Worm (Caenorhabditis elegans) whole organism, late embryonic: ENCODE data around the gene C26B2.8.

Source experiments
- F13H6.1 ChIP-seq: sonication (generic microtip); optimal IDR thresholded peaks from 2 replicates; lab custom pipeline; 2016; ENCODE audit warnings: missing genetic modification characterization, missing compliant biosample characterization
- ceh-24 ChIP-seq: sonication (generic microtip); optimal IDR thresholded peaks from 2 replicates; lab custom pipeline; 2016; ENCODE audit warnings: mild to moderate bottlenecking, missing genetic modification characterization, missing compliant biosample characterization
- ceh-9 ChIP-seq: sonication (generic microtip); optimal IDR thresholded peaks from 2 replicates; lab custom pipeline; 2016; ENCODE audit warnings: mild to moderate bottlenecking, missing genetic modification characterization, inconsistent platforms, missing compliant biosample characterization
- che-1 ChIP-seq: sonication (generic microtip); optimal IDR thresholded peaks from 2 replicates; lab custom pipeline; 2016; ENCODE audit warnings: mild to moderate bottlenecking, missing genetic modification characterization, missing compliant biosample characterization
- elt-4 ChIP-seq: sonication (generic microtip); optimal IDR thresholded peaks from 2 replicates; lab custom pipeline; 2016; ENCODE audit warnings: missing genetic modification characterization, missing compliant biosample characterization
- fax-1 ChIP-seq: sonication (generic microtip); optimal IDR thresholded peaks from 2 replicates; lab custom pipeline; 2016; ENCODE audit warnings: missing genotype, missing genetic modification characterization, missing compliant biosample characterization
- gmeb-2 ChIP-seq: sonication (generic microtip); optimal IDR thresholded peaks from 2 replicates; lab custom pipeline; 2016; ENCODE audit warnings: missing genetic modification characterization, inconsistent platforms, missing compliant biosample characterization
- madf-2 ChIP-seq: sonication (generic microtip); optimal IDR thresholded peaks from 2 replicates; lab custom pipeline; 2017; ENCODE audit warnings: missing genetic modification characterization, missing compliant biosample characterization
- nfya-1 ChIP-seq: sonication (generic microtip); optimal IDR thresholded peaks from 2 replicates; lab custom pipeline; 2017; ENCODE audit warnings: missing genetic modification characterization, mild to moderate bottlenecking, missing compliant biosample characterization, antibody characterized with exemption, moderate library complexity
- pha-4 ChIP-seq: fragments of 150-350 bp; optimal IDR thresholded peaks from 2 replicates; lab custom pipeline; 2018; ENCODE audit warnings: missing biosample characterization, missing genetic modification reagents, missing genetic modification characterization
- sdc-2 ChIP-seq: sonication (generic microtip); optimal IDR thresholded peaks from 2 replicates; lab custom pipeline; 2016; ENCODE audit warnings: missing genotype, missing genetic modification characterization, missing compliant biosample characterization
- zip-5 ChIP-seq: sonication (generic microtip); optimal IDR thresholded peaks from 2 replicates; lab custom pipeline; 2016; ENCODE audit warnings: missing genetic modification characterization, missing compliant biosample characterization
- ztf-16 ChIP-seq: sonication (generic microtip); optimal IDR thresholded peaks from 2 replicates; lab custom pipeline; 2017; ENCODE audit warnings: missing genetic modification characterization, missing compliant biosample characterization

The C26B2.8 gene

ce11 chrIV:8062359-8062758 lies 48.4 kb downstream of the C26B2.8 start, which contains the start of gene sax-7:
Gene sax-7 (plus strand): TSS chrIV:8062659.
- TF ChIP-seq ceh-9 (no peak), ztf-16 (no peak), madf-2 (tag; lab: Kevin White, UChicago) (no peak), gmeb-2 (tag; lab: Kevin White, UChicago) (no peak), zip-5 (tag; lab: Kevin White, UChicago) (no peak), sdc-2 (tag; lab: Kevin White, UChicago) (no peak), nfya-1 (tag; lab: Kevin White, UChicago) (no peak), pha-4 (tag; lab: Kevin White, UChicago) (no peak), fax-1 (tag; lab: Kevin White, UChicago) (no peak), F13H6.1 (tag; lab: Kevin White, UChicago) (no peak), elt-4 (tag; lab: Kevin White, UChicago) (no peak), che-1 (no peak), ceh-24 (tag; lab: Kevin White, UChicago) (no peak)
